Fruit fly (Drosophila melanogaster) whole organism, pupa: ENCODE results near the gene CG34155.

Experiments
- CG15710 ChIP-seq: fragments of 200-800 bp; sonication (Bioruptor generic); optimal IDR thresholded peaks from 2 replicates; lab custom pipeline; 2018; ENCODE audit warnings: missing biosample characterization, mild to moderate bottlenecking, missing genetic modification characterization, moderate library complexity
- CG32121 ChIP-seq: fragments of 200-800 bp; sonication (Bioruptor generic); IDR thresholded peaks from 2 replicates; pipeline ENCODE4 v1.3.6; 2022; ENCODE audit warnings: missing biosample characterization, missing genetic modification characterization
- CG34367 ChIP-seq: fragments of 200-800 bp; sonication (Bioruptor generic); optimal IDR thresholded peaks from 2 replicates; lab custom pipeline; 2018; ENCODE audit warnings: missing biosample characterization, mild to moderate bottlenecking, missing genetic modification characterization
- CG4496 ChIP-seq: fragments of 200-800 bp; sonication (Bioruptor generic); IDR thresholded peaks from 3 replicates; pipeline ENCODE4 v1.3.6; 2022; ENCODE audit warnings: missing biosample characterization, missing genetic modification characterization
- EcR ChIP-seq: fragments of 200-800 bp; sonication (Bioruptor generic); optimal IDR thresholded peaks from 3 replicates; lab custom pipeline; 2019; ENCODE audit warnings: missing biosample characterization, missing genetic modification characterization, mild to moderate bottlenecking, moderate library complexity, missing genetic modification reagents
- Pif1B ChIP-seq: fragments of 200-800 bp; sonication (Bioruptor generic); optimal IDR thresholded peaks from 3 replicates; lab custom pipeline; 2016; ENCODE audit warnings: missing biosample characterization, missing genetic modification characterization

- TF ChIP-seq CG34367 (tag; lab: Kevin White, UChicago) (no peak), EcR (GFP tag; lab: Kevin White, UChicago) (no peak), Pif1B (no peak), CG15710 (tag; lab: Kevin White, UChicago) (no peak), CG32121 (peak; percentile 27; the same call in 1 of the 2 replicates), CG4496 (GFP tag; lab: Robert Waterston, UW) (no peak)
Observed at dm6 chr3R:30552548-30552947, 7.5 kb downstream of the CG34155 start.
